Fruit fly (Drosophila melanogaster): ENCODE data around the gene Ilp8.

DNA sequence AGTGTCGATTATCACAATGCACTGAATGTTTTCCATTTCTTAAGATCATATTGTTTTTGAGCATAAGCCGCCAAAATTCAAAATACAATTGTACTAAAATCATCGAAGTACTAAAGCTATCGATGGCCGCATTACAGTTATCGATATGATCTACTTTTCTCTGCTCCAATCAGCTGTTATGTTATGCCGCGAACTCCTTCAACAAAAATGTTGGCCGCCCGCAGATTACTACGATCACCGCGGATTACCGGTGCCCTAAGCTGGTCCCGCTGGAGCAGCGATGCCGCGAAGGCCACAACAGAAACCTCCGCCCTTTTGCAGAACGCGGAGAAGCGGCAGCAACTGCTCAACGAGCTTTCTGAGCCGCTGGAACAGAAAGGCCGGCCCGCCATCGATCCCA, 3.6 kb upstream of the Ilp8 start, which contains the start of gene beg:
- TF ChIP-seq Blimp-1 (GFP tag; optimal IDR thresholded peaks at IDR 0.05), result no peak
- no peak for TF ChIP-seq esn (GFP tag; optimal IDR thresholded peaks at IDR 0.05)
- TF ChIP-seq ss (GFP tag; optimal IDR thresholded peaks at IDR 0.05), result no peak
- no peak for TF ChIP-seq OdsH (GFP tag; optimal IDR thresholded peaks at IDR 0.05)
- no peak for TF ChIP-seq dsx (GFP tag; optimal IDR thresholded peaks at IDR 0.05; ENCODE audit: poor library complexity, severe bottlenecking)

All from whole organism, prepupa.